Worm (Caenorhabditis elegans) whole organism, late embryonic: ENCODE measurements around the gene twk-14.
A peak's percentile ranks its signal among the peaks of the same experiment; 100 is the strongest.

Source experiments
- T23F11.4 ChIP-seq: fragments of 200-800 bp; sonication (Bioruptor generic); optimal IDR thresholded peaks from 2 replicates; lab custom pipeline; 2018; ENCODE audit warnings: mild to moderate bottlenecking, missing genetic modification characterization, missing compliant biosample characterization
- Y22D7AL.16 ChIP-seq: sonication (generic microtip); optimal IDR thresholded peaks from 2 replicates; lab custom pipeline; 2016; ENCODE audit warnings: missing genetic modification characterization, missing compliant biosample characterization
- ahr-1 ChIP-seq: sonication (generic microtip); optimal IDR thresholded peaks from 2 replicates; lab custom pipeline; 2016; ENCODE audit warnings: missing genetic modification characterization, missing compliant biosample characterization
- ama-1 ChIP-seq: fragments of 150-350 bp; optimal IDR thresholded peaks from 2 replicates; lab custom pipeline; 2014
- ceh-14 ChIP-seq: sonication (generic microtip); optimal IDR thresholded peaks from 2 replicates; lab custom pipeline; 2016; ENCODE audit warnings: missing genotype, missing genetic modification characterization, missing compliant biosample characterization
- ceh-18 ChIP-seq: sonication (generic microtip); optimal IDR thresholded peaks from 2 replicates; lab custom pipeline; 2016; ENCODE audit warnings: missing genetic modification characterization, missing compliant biosample characterization
- ceh-2 ChIP-seq: sonication (generic microtip); optimal IDR thresholded peaks from 2 replicates; lab custom pipeline; 2016; ENCODE audit warnings: missing genotype, missing genetic modification characterization, missing compliant biosample characterization
- ceh-22 ChIP-seq: sonication (generic microtip); optimal IDR thresholded peaks from 2 replicates; lab custom pipeline; 2017; ENCODE audit warnings: missing biosample characterization, missing genetic modification characterization
- ceh-30 ChIP-seq: fragments of 150-350 bp; optimal IDR thresholded peaks from 2 replicates; lab custom pipeline; 2014; ENCODE audit warnings: missing biosample characterization, missing genetic modification characterization
- ceh-31 ChIP-seq: sonication (generic microtip); optimal IDR thresholded peaks from 2 replicates; lab custom pipeline; 2016; ENCODE audit warnings: missing genetic modification characterization, missing compliant biosample characterization
- ceh-34 ChIP-seq: sonication (generic microtip); optimal IDR thresholded peaks from 2 replicates; lab custom pipeline; 2016; ENCODE audit warnings: mild to moderate bottlenecking, missing genetic modification characterization, missing compliant biosample characterization
- ceh-48 ChIP-seq: sonication (generic microtip); optimal IDR thresholded peaks from 2 replicates; lab custom pipeline; 2016; ENCODE audit warnings: missing genetic modification characterization, inconsistent platforms, missing compliant biosample characterization
- ceh-9 ChIP-seq: sonication (generic microtip); optimal IDR thresholded peaks from 2 replicates; lab custom pipeline; 2016; ENCODE audit warnings: mild to moderate bottlenecking, missing genetic modification characterization, inconsistent platforms, missing compliant biosample characterization
- dmd-4 ChIP-seq: sonication (generic microtip); optimal IDR thresholded peaks from 2 replicates; lab custom pipeline; 2016; ENCODE audit warnings: borderline replicate concordance, missing genetic modification characterization, missing compliant biosample characterization
- dve-1 ChIP-seq: sonication (generic microtip); optimal IDR thresholded peaks from 2 replicates; lab custom pipeline; 2017; ENCODE audit warnings: antibody characterized with exemption, mild to moderate bottlenecking, missing genetic modification characterization, missing compliant biosample characterization
- elt-2 ChIP-seq: sonication (generic microtip); optimal IDR thresholded peaks from 2 replicates; lab custom pipeline; 2016; ENCODE audit warnings: missing genetic modification reagents, missing genetic modification characterization, missing compliant biosample characterization
- fax-1 ChIP-seq: sonication (generic microtip); optimal IDR thresholded peaks from 2 replicates; lab custom pipeline; 2016; ENCODE audit warnings: missing genotype, missing genetic modification characterization, missing compliant biosample characterization
- fkh-10 ChIP-seq: fragments of 150-350 bp; optimal IDR thresholded peaks from 2 replicates; lab custom pipeline; 2014; ENCODE audit warnings: missing biosample characterization, missing genetic modification reagents, missing genetic modification characterization
- fkh-6 ChIP-seq: sonication (generic microtip); optimal IDR thresholded peaks from 2 replicates; lab custom pipeline; 2016; ENCODE audit warnings: missing genetic modification characterization, missing compliant biosample characterization
- hlh-30 ChIP-seq: sonication (generic microtip); optimal IDR thresholded peaks from 2 replicates; lab custom pipeline; 2017; ENCODE audit warnings: antibody characterized with exemption, missing genetic modification characterization, missing compliant biosample characterization; ENCODE audit not compliant: insufficient read depth
- hlh-8 ChIP-seq: sonication (generic microtip); optimal IDR thresholded peaks from 2 replicates; lab custom pipeline; 2016; ENCODE audit warnings: missing genotype, missing genetic modification characterization, missing compliant biosample characterization
- lin-11 ChIP-seq: fragments of 200-800 bp; sonication (Bioruptor generic); optimal IDR thresholded peaks from 2 replicates; lab custom pipeline; 2018; ENCODE audit warnings: mild to moderate bottlenecking, missing genetic modification characterization, missing compliant biosample characterization
- madf-2 ChIP-seq: sonication (generic microtip); optimal IDR thresholded peaks from 2 replicates; lab custom pipeline; 2017; ENCODE audit warnings: missing genetic modification characterization, missing compliant biosample characterization
- nfya-1 ChIP-seq: sonication (generic microtip); optimal IDR thresholded peaks from 2 replicates; lab custom pipeline; 2017; ENCODE audit warnings: missing genetic modification characterization, mild to moderate bottlenecking, missing compliant biosample characterization, antibody characterized with exemption, moderate library complexity
- nhr-232 ChIP-seq: sonication (generic microtip); optimal IDR thresholded peaks from 2 replicates; lab custom pipeline; 2016; ENCODE audit warnings: missing genetic modification characterization, missing compliant biosample characterization
- pat-9 ChIP-seq: fragments of 200-800 bp; sonication (Bioruptor generic); optimal IDR thresholded peaks from 2 replicates; lab custom pipeline; 2018; ENCODE audit warnings: mild to moderate bottlenecking, missing genetic modification characterization, moderate library complexity, missing compliant biosample characterization
- pha-4 ChIP-seq: fragments of 150-350 bp; optimal IDR thresholded peaks from 2 replicates; lab custom pipeline; 2018; ENCODE audit warnings: missing biosample characterization, missing genetic modification reagents, missing genetic modification characterization
- pros-1 ChIP-seq: fragments of 150-350 bp; optimal IDR thresholded peaks from 2 replicates; lab custom pipeline; 2014; ENCODE audit warnings: missing biosample characterization, missing genetic modification reagents, missing genetic modification characterization
- ref-2 ChIP-seq: sonication (generic microtip); optimal IDR thresholded peaks from 2 replicates; lab custom pipeline; 2016; ENCODE audit warnings: missing genetic modification characterization, missing compliant biosample characterization
- rnt-1 ChIP-seq: sonication (generic microtip); optimal IDR thresholded peaks from 2 replicates; lab custom pipeline; 2016; ENCODE audit warnings: missing genetic modification characterization, missing compliant biosample characterization
- sox-2 ChIP-seq: fragments of 200-800 bp; sonication (Bioruptor generic); IDR thresholded peaks from 2 replicates; pipeline ENCODE4 v1.3.6; 2022; ENCODE audit warnings: missing genetic modification reagents, missing genetic modification characterization, missing compliant biosample characterization
- syd-9 ChIP-seq: sonication (generic microtip); optimal IDR thresholded peaks from 2 replicates; lab custom pipeline; 2016; ENCODE audit warnings: mild to moderate bottlenecking, missing genetic modification characterization, moderate library complexity, missing compliant biosample characterization
- unc-3 ChIP-seq, 2 experiments: fragments of 200-800 bp in 1 of 2; sonication (Bioruptor generic) in 1 of 2; sonication (generic microtip) in 1 of 2; conservative IDR thresholded peaks in 1 of 2; optimal IDR thresholded peaks in 1 of 2; 2 replicates each; pipeline versions ENCODE4 v1.3.6 to Lab custom; 2016 to 2022; ENCODE audit warnings: missing compliant biosample characterization in 2 of 2, missing genetic modification characterization in 2 of 2, missing genetic modification reagents in 1 of 2
- unc-42 ChIP-seq: sonication (generic microtip); optimal IDR thresholded peaks from 2 replicates; lab custom pipeline; 2016; ENCODE audit warnings: missing genotype, missing genetic modification characterization, missing compliant biosample characterization
- unc-86 ChIP-seq: sonication (generic microtip); optimal IDR thresholded peaks from 2 replicates; lab custom pipeline; 2016; ENCODE audit warnings: missing genetic modification characterization, missing compliant biosample characterization
- zip-5 ChIP-seq: sonication (generic microtip); optimal IDR thresholded peaks from 2 replicates; lab custom pipeline; 2016; ENCODE audit warnings: missing genetic modification characterization, missing compliant biosample characterization
- ztf-16 ChIP-seq: sonication (generic microtip); optimal IDR thresholded peaks from 2 replicates; lab custom pipeline; 2017; ENCODE audit warnings: missing genetic modification characterization, missing compliant biosample characterization

Gene twk-14

DNA sequence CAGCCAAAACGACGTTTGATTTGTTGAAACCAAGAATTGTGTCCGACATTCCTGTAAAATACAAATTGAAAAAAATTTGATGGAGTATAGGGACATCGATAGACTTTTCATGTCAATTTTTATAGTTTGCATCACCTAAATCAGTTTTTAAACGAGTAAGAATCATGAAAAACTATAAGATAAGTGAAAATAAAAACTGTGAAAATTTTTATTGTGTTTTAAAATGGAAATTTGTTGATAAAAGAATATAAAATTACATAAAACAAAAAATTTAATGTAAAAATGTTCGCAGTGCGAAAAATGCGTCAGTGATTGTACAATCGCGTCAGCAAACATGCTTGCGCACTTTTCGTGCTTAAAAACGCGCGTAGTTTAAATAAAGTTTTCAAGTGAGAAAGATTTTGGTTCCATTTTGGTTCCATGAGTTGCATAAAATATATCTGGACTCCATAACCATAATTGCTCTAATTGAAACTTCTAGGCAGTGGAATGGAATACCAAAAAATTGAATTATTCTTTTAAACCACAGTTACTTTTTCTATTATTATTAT lies 52.0 kb downstream of the twk-14 start, which contains the start of gene tomm-20 (continued):
- peak; percentile 32 for TF ChIP-seq fkh-6 (tag; lab: Kevin White, UChicago)
- peak; percentile 58 for TF ChIP-seq ztf-16 (tag; lab: Kevin White, UChicago)
- TF ChIP-seq unc-86 (tag; lab: Kevin White, UChicago): peak; percentile 71
- TF ChIP-seq zip-5: peak; percentile 16
- TF ChIP-seq T23F11.4 (GFP tag; lab: Kevin White, UChicago): peak; percentile 17
- peak; percentile 11 for TF ChIP-seq nhr-232
- peak; percentile 40 for TF ChIP-seq hlh-8 (tag; lab: Kevin White, UChicago)
- no peak for TF ChIP-seq ref-2 (tag; lab: Kevin White, UChicago)
- TF ChIP-seq ceh-22 (tag; lab: Kevin White, UChicago): no peak
- peak; percentile 39 for TF ChIP-seq pat-9
- peak; percentile 48 for TF ChIP-seq rnt-1 (tag; lab: Kevin White, UChicago)
- peak; percentile 63 for TF ChIP-seq unc-42 (tag; lab: Kevin White, UChicago)
- TF ChIP-seq lin-11: peak; percentile 40
- peak; percentile 25 for TF ChIP-seq ceh-2 (tag; lab: Kevin White, UChicago)
- peak; percentile 83 for TF ChIP-seq ceh-14 (tag; lab: Kevin White, UChicago)
- TF ChIP-seq dmd-4 (tag; lab: Kevin White, UChicago): no peak
- TF ChIP-seq elt-2 (tag; lab: Kevin White, UChicago): peak; percentile 84
- TF ChIP-seq pha-4 (tag; lab: Kevin White, UChicago): no peak
- peak; percentile 69 for TF ChIP-seq dve-1 (tag; lab: Kevin White, UChicago)
- TF ChIP-seq ahr-1 (tag; lab: Kevin White, UChicago): peak; percentile 33
- TF ChIP-seq hlh-30: peak; percentile 25
- peak; percentile 42 for TF ChIP-seq ceh-48 (tag; lab: Kevin White, UChicago)
- peak; percentile 22 for TF ChIP-seq Y22D7AL.16
- peak; percentile 77 for TF ChIP-seq ceh-34
- TF ChIP-seq fax-1 (tag; lab: Kevin White, UChicago): peak; percentile 57
- TF ChIP-seq, all 69 proteins: peak for 36

DNA sequence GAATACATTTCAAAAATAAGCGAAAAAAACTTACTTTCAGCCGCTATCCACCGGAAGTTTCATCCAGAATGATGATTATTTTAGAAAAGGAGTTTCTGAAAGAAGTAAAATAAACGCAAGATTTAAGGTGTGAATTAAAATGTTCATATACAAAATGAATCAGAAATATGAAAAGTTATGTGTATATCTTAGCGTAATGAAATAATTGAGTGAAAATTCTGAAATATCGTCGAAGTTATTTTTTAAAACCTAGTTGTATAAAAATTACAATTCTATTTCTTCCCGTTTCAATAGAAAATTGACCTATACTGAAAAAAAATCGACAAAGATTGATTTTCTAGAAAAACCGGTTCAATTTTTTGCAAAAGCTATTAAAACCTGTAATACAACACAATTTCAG lies 57.6 kb downstream of the twk-14 start, which contains the start of gene twk-13:
Gene twk-13 (minus strand): TSS at position 101 of the 400 bp plus-strand sequence.
- TF ChIP-seq sox-2 (GFP tag; lab: Robert Waterston, UW) (no peak), ztf-16 (tag; lab: Kevin White, UChicago) (no peak), ceh-30 (no peak), nhr-232 (no peak), syd-9 (no peak), ceh-22 (tag; lab: Kevin White, UChicago) (no peak), ahr-1 (tag; lab: Kevin White, UChicago) (no peak), ceh-18 (tag; lab: Kevin White, UChicago) (no peak), ceh-31 (tag; lab: Kevin White, UChicago) (no peak), hlh-8 (tag; lab: Kevin White, UChicago) (no peak), T23F11.4 (GFP tag; lab: Kevin White, UChicago) (no peak), madf-2 (tag; lab: Kevin White, UChicago) (no peak), pros-1 (tag; lab: Kevin White, UChicago) (no peak), nfya-1 (tag; lab: Kevin White, UChicago) (no peak), ceh-9 (no peak), unc-3 (GFP tag; conservative IDR thresholded peaks at IDR 0.05; lab: Robert Waterston, UW) (no peak), unc-3 (tag; optimal IDR thresholded peaks at IDR 0.05; lab: Kevin White, UChicago) (no peak), fkh-10 (GFP tag; lab: Kevin White, UChicago) (no peak), ama-1 (lab: Kevin White, UChicago) (no peak), ceh-48 (tag; lab: Kevin White, UChicago) (no peak), unc-86 (tag; lab: Kevin White, UChicago) (no peak)
